Worm (Caenorhabditis elegans): Measurements from ENCODE around the gene sri-73.

sri-73 gene

DNA sequence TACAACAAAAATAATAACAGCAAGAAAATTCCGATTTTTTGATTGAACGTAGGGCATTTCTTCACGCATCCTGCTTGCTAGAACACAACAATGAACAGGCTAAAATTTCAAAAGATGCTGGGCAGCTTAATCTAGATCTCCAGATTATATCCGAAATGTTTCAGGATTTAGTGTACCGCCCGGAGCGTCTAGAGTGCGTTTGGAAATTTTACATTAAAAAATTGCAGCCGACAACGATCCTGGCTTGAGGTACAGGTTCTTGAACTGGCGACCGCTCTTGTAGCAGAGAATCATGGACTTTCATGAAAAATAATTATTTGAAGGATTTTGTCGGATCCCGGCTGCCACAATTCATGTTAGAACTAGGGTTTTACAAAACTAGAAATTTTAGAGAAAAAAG lies 17.9 kb downstream of the sri-73 start, which contains the start of gene C14C6.6:
Gene C14C6.6 (minus strand): TSS at position 101 of the 400 bp plus-strand sequence.
- TF ChIP-seq gei-17 (GFP tag; optimal IDR thresholded peaks at IDR 0.05), result no peak
- TF ChIP-seq snpc-1.1 (tag; optimal IDR thresholded peaks at IDR 0.05; ENCODE audit: insufficient read depth), result no peak
- no peak for TF ChIP-seq zim-3 (tag; optimal IDR thresholded peaks at IDR 0.05)
- no peak for TF ChIP-seq ztf-3 (GFP tag; optimal IDR thresholded peaks at IDR 0.05)
- TF ChIP-seq nfya-1 (tag; optimal IDR thresholded peaks at IDR 0.05; ENCODE audit: borderline replicate concordance, insufficient read depth), result no peak
- TF ChIP-seq unc-130 (GFP tag; optimal IDR thresholded peaks at IDR 0.05), result no peak
- TF ChIP-seq mxl-1 (tag; optimal IDR thresholded peaks at IDR 0.05), result no peak
- TF ChIP-seq B0261.1 (tag; optimal IDR thresholded peaks at IDR 0.05), result no peak
- no peak for TF ChIP-seq K11D2.4 (GFP tag; IDR thresholded peaks at IDR 0.05)
- TF ChIP-seq fkh-3 (tag; optimal IDR thresholded peaks at IDR 0.05), result no peak
- no peak for TF ChIP-seq F57C9.4 (tag; optimal IDR thresholded peaks at IDR 0.05)
- TF ChIP-seq ekl-4 (GFP tag; IDR thresholded peaks at IDR 0.05), result no peak

DNA sequence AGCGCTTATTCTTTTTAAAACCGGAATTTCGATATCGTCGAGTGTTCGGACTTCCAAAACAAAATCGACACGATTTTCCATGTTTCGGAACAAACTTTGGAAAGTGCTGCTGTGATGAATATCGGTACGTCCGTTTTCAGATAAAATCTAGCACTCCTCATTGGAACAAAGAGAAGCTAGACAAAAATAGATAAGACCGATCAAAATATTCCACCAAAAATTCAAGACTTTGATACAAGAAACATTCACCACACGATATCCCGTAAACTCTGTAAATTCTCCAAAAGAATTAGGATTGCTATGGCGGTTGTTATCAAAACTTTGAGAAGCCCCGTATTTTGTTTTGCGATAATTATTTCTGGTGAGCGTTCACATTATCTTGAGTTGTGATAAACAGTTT lies 22.7 kb downstream of the sri-73 start, which contains the start of gene C14C6.3:
Gene C14C6.3 (plus strand): TSS at position 301 of the 400 bp plus-strand sequence.
- TF ChIP-seq ceh-100 (GFP tag; IDR thresholded peaks at IDR 0.05) (no peak), ztf-3 (GFP tag; optimal IDR thresholded peaks at IDR 0.05) (no peak), ztf-26 (tag; optimal IDR thresholded peaks at IDR 0.05) (no peak), D2030.7 (GFP tag; IDR thresholded peaks at IDR 0.05) (no peak), rcor-1 (GFP tag; IDR thresholded peaks at IDR 0.05) (no peak), hsf-1 (GFP tag; IDR thresholded peaks at IDR 0.05) (no peak), madf-6 (GFP tag; IDR thresholded peaks at IDR 0.05) (no peak), ccch-3 (GFP tag; optimal IDR thresholded peaks at IDR 0.05) (no peak), ztf-25 (GFP tag; IDR thresholded peaks at IDR 0.05) (no peak), C06A6.2 (GFP tag; conservative IDR thresholded peaks at IDR 0.05) (no peak)

DNA sequence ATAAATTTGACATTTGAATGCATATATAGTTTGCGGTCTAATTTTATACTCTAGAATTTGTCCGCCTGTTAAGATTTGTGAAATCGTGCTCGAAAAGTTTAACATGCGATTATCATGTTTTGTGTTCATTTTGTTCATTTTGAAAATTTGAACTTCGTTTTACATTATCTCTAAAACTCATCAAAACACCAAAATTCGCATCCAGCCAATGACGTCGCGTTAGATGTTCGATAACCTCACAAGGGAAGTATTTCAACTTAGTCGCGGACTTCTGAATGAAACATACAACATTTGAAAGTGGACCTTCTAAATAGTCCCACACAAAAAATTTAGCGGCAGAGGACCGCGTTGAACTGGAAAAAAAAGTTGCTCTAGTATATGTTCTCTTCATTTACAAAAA lies 24.4 kb downstream of the sri-73 start:
- TF ChIP-seq aptf-2 (GFP tag; conservative IDR thresholded peaks at IDR 0.05), result no peak
- TF ChIP-seq attf-3 (GFP tag; conservative IDR thresholded peaks at IDR 0.05), result no peak
- no peak for TF ChIP-seq xnd-1 (tag; optimal IDR thresholded peaks at IDR 0.05)
- TF ChIP-seq nfya-1 (tag; optimal IDR thresholded peaks at IDR 0.05; ENCODE audit: borderline replicate concordance, insufficient read depth), result no peak
- no peak for TF ChIP-seq egl-44 (GFP tag; IDR thresholded peaks at IDR 0.05)
- no peak for TF ChIP-seq C06A6.2 (GFP tag; conservative IDR thresholded peaks at IDR 0.05)
- no peak for TF ChIP-seq rec-8 (tag; optimal IDR thresholded peaks at IDR 0.05)
- TF ChIP-seq nhr-90 (tag; optimal IDR thresholded peaks at IDR 0.05), result no peak
- TF ChIP-seq D2030.7 (GFP tag; IDR thresholded peaks at IDR 0.05), result no peak
- TF ChIP-seq Y95B8A.8 (GFP tag; IDR thresholded peaks at IDR 0.05), result no peak
- no peak for TF ChIP-seq madf-10 (tag; optimal IDR thresholded peaks at IDR 0.05)
- no peak for TF ChIP-seq efl-1 (GFP tag; optimal IDR thresholded peaks at IDR 0.05)
- no peak for TF ChIP-seq lag-1 (GFP tag; IDR thresholded peaks at IDR 0.05)
- no peak for TF ChIP-seq ceh-27 (GFP tag; optimal IDR thresholded peaks at IDR 0.05)

DNA sequence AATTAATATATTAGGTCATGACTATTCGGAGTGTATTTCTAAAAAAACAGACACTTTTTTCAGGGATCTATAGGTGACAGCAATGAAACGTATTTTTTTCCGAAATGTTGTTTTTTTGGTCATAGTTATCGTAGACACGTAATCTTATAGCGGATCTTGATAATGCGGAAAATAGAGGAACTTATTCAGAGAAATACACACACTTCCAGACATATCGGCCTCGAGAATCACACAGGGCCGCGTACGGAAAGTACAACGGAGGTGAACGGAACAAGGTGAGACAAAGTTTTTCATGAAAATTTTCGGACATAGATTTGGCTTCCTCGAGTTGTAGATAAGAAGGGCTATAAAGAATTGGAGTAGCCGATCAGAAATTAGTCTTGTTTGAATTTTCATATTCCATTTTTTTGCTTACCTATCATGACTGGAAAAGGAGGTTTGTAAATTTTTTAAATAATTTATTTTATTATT lies 26.8 kb downstream of the sri-73 start, which contains the start of gene nhr-155:
Gene nhr-155 (plus strand): TSS at position 421 of the 471 bp plus-strand sequence.
- TF ChIP-seq Y79H2A.3 (GFP tag; conservative IDR thresholded peaks at IDR 0.05) (no peak), mxl-1 (tag; optimal IDR thresholded peaks at IDR 0.05) (no peak), nhr-179 (tag; optimal IDR thresholded peaks at IDR 0.05) (no peak), tbp1 (GFP tag; optimal IDR thresholded peaks at IDR 0.05) (no peak), dox-1 (GFP tag; IDR thresholded peaks at IDR 0.05) (no peak), C17E4.6 (GFP tag; IDR thresholded peaks at IDR 0.05) (no peak), F49E8.2 (tag; optimal IDR thresholded peaks at IDR 0.05; ENCODE audit: insufficient read depth) (no peak), aptf-2 (GFP tag; conservative IDR thresholded peaks at IDR 0.05) (no peak), ztf-6 (GFP tag; IDR thresholded peaks at IDR 0.05) (no peak), gei-17 (GFP tag; optimal IDR thresholded peaks at IDR 0.05) (no peak), akir-1 (GFP tag; optimal IDR thresholded peaks at IDR 0.05) (no peak), attf-5 (GFP tag; optimal IDR thresholded peaks at IDR 0.05) (no peak), let-607 (tag; optimal IDR thresholded peaks at IDR 0.05) (no peak), ets-4 (GFP tag; optimal IDR thresholded peaks at IDR 0.05) (no peak), ztf-22 (GFP tag; optimal IDR thresholded peaks at IDR 0.05) (no peak)

Data from whole organism, young adult.